Worm (Caenorhabditis elegans) whole organism, L4 larva: ENCODE data around the gene C24A3.1.

ENCODE experiments used
- R02D3.7 ChIP-seq: fragments of 150-350 bp; sonication (generic microtip); optimal IDR thresholded peaks from 3 replicates; lab custom pipeline; 2014; ENCODE audit warnings: missing biosample characterization, missing genetic modification characterization
- Y105C5A.15 ChIP-seq: fragments of 200-800 bp; sonication (Bioruptor generic); IDR thresholded peaks from 2 replicates; pipeline ENCODE4 v1.3.6; 2022; ENCODE audit warnings: missing genetic modification characterization, missing compliant biosample characterization
- arid-1 ChIP-seq: fragments of 200-800 bp; sonication (Bioruptor generic); conservative IDR thresholded peaks from 2 replicates; pipeline ENCODE4 v1.3.6; 2022; ENCODE audit warnings: missing genetic modification reagents, missing genetic modification characterization, missing compliant biosample characterization
- ceh-62 ChIP-seq: sonication (generic microtip); optimal IDR thresholded peaks from 2 replicates; lab custom pipeline; 2017; ENCODE audit warnings: missing biosample characterization, missing genetic modification characterization
- ceh-82 ChIP-seq: sonication (generic microtip); optimal IDR thresholded peaks from 2 replicates; lab custom pipeline; 2017; ENCODE audit warnings: missing biosample characterization, missing genetic modification characterization
- daf-16 ChIP-seq, 3 experiments: sonication (generic microtip); optimal IDR thresholded peaks; 2 replicates each; lab custom pipeline; 2016 to 2017; ENCODE audit warnings: missing genetic modification characterization in 3 of 3, missing genetic modification reagents in 3 of 3, mild to moderate bottlenecking in 2 of 3, missing compliant biosample characterization in 2 of 3, missing biosample characterization in 1 of 3, moderate library complexity in 1 of 3
- dmd-6 ChIP-seq: fragments of 200-800 bp; sonication (Bioruptor generic); IDR thresholded peaks from 2 replicates; pipeline ENCODE4 v1.3.6; 2022; ENCODE audit warnings: missing genetic modification reagents, missing genetic modification characterization, missing compliant biosample characterization
- madf-5 ChIP-seq, 2 experiments: fragments of 200-800 bp; sonication (Bioruptor generic); IDR thresholded peaks; 2 replicates each; pipeline ENCODE4 v1.3.6; 2022; ENCODE audit warnings: missing compliant biosample characterization in 2 of 2, missing genetic modification characterization in 2 of 2
- pha-4 ChIP-seq, 2 experiments: fragments of 150-350 bp in 1 of 2; fragments of 200-800 bp in 1 of 2; sonication (Bioruptor generic) in 1 of 2; IDR thresholded peaks in 1 of 2; optimal IDR thresholded peaks in 1 of 2; 2 replicates each; pipeline versions ENCODE4 v1.3.6 to Lab custom; 2014 to 2022; ENCODE audit warnings: missing genetic modification characterization in 2 of 2, missing genetic modification reagents in 2 of 2, missing biosample characterization in 1 of 2, missing compliant biosample characterization in 1 of 2
- skn-1 ChIP-seq: fragments of 150-350 bp; optimal IDR thresholded peaks from 2 replicates; lab custom pipeline; 2014; ENCODE audit warnings: missing biosample characterization, missing genetic modification characterization
- ztf-11 ChIP-seq: fragments of 150-350 bp; optimal IDR thresholded peaks from 2 replicates; lab custom pipeline; 2014; ENCODE audit warnings: missing biosample characterization, missing genetic modification characterization

DNA sequence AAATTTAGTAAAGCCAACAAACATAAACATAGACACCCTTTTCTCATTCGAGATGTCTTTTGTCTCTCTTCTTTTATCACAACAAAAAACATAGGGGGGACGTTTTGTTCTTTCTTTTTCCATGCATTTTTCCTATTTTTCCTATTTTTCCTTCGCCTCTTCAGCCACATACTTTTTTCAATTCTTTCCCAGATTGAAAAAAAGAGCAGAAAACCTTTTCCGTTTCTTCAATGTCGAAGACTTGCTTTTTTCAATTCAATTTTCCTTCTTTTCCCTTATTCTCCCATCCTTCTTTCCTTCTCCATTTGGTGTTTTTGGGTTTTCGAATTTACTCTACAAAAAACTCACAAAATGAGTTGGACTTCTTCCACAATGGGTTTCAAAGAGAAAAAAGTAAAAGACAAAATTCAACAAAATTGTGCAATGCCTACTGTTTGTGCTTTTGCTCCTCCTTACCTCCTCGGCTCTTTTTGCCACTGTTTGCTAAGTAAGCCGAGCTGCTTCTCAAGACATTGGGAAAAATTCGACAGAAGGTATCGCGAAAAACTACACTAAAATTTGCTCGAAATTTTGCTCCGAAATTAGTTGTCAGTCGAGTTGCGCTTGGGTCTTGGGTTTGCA is 2.3 kb upstream of the C24A3.1 start:
- TF ChIP-seq ceh-82 (tag; lab: Kevin White, UChicago), result no peak
- no peak for TF ChIP-seq pha-4 (GFP tag; IDR thresholded peaks at IDR 0.05; lab: Robert Waterston, UW)
- no peak for TF ChIP-seq pha-4 (tag; optimal IDR thresholded peaks at IDR 0.05; lab: Kevin White, UChicago)
- TF ChIP-seq skn-1 (tag; lab: Kevin White, UChicago), result no peak
- TF ChIP-seq Y105C5A.15 (GFP tag; lab: Robert Waterston, UW), result no peak
- TF ChIP-seq ztf-11 (tag; lab: Kevin White, UChicago), result no peak
- no peak for TF ChIP-seq R02D3.7 (tag; lab: Kevin White, UChicago)
- TF ChIP-seq arid-1 (GFP tag; lab: Robert Waterston, UW), result no peak
- TF ChIP-seq madf-5 (GFP tag; IDR thresholded peaks at IDR 0.05; lab: Robert Waterston, UW), result no peak
- TF ChIP-seq daf-16 (GFP tag; optimal IDR thresholded peaks at IDR 0.05; lab: Kevin White, UChicago), result no peak
- TF ChIP-seq daf-16 (tag; optimal IDR thresholded peaks at IDR 0.05; lab: Kevin White, UChicago), result no peak
- TF ChIP-seq dmd-6 (GFP tag; lab: Robert Waterston, UW), result no peak
- no peak for TF ChIP-seq ceh-62 (tag; lab: Kevin White, UChicago)
